Worm (Caenorhabditis elegans): ENCODE measurements around the gene srd-48.
"Not testable (repeated sequence)": the region's sequence is repeated elsewhere in the genome, so short reads cannot be mapped to it uniquely, and the experiment has no call there.

The srd-48 gene

ce11 chrX:12308045-12308499 lies 27.8 kb upstream of the srd-48 start, which contains the start of gene F17A2.16:
Gene F17A2.16, plus strand, starts transcription at chrX:12308449.
- not testable (repeated sequence) for TF ChIP-seq nhr-12, nhr-11, ZK546.5 (tag; optimal IDR thresholded peaks at IDR 0.05)

ce11 chrX:12313779-12314178 lies 22.1 kb upstream of the srd-48 start:
- TF ChIP-seq R02D3.7 (tag; optimal IDR thresholded peaks at IDR 0.05): no peak
- TF ChIP-seq mml-1 (tag; optimal IDR thresholded peaks at IDR 0.05): no peak
- TF ChIP-seq skn-1 (tag; optimal IDR thresholded peaks at IDR 0.05): no peak
- TF ChIP-seq zag-1 (tag; optimal IDR thresholded peaks at IDR 0.05): no peak
- no peak for TF ChIP-seq nhr-76 (tag; optimal IDR thresholded peaks at IDR 0.05)
- TF ChIP-seq unc-39 (tag; optimal IDR thresholded peaks at IDR 0.05): no peak
- TF ChIP-seq fos-1 (tag; optimal IDR thresholded peaks at IDR 0.05): no peak
- no peak for TF ChIP-seq ceh-28 (tag; optimal IDR thresholded peaks at IDR 0.05)
- no peak for TF ChIP-seq nhr-237 (tag; optimal IDR thresholded peaks at IDR 0.05)
- no peak for TF ChIP-seq mdl-1 (tag; optimal IDR thresholded peaks at IDR 0.05)
- no peak for TF ChIP-seq fkh-10 (GFP tag; optimal IDR thresholded peaks at IDR 0.05)
- TF ChIP-seq ceh-82 (tag; optimal IDR thresholded peaks at IDR 0.05): no peak
- TF ChIP-seq elt-1 (tag; optimal IDR thresholded peaks at IDR 0.05): no peak
- TF ChIP-seq ztf-11 (tag; optimal IDR thresholded peaks at IDR 0.05): no peak
- TF ChIP-seq aly-2 (tag; optimal IDR thresholded peaks at IDR 0.05): no peak

- no peak for TF ChIP-seq lin-15B (tag; optimal IDR thresholded peaks at IDR 0.05)
- TF ChIP-seq nhr-43 (tag; optimal IDR thresholded peaks at IDR 0.05; ENCODE audit: poor library complexity, severe bottlenecking): no peak
- no peak for TF ChIP-seq pha-4 (tag; optimal IDR thresholded peaks at IDR 0.05)
- no peak for TF ChIP-seq lin-39 (tag; optimal IDR thresholded peaks at IDR 0.05)
- TF ChIP-seq nhr-67 (tag; optimal IDR thresholded peaks at IDR 0.05): no peak
- TF ChIP-seq daf-12 (tag; optimal IDR thresholded peaks at IDR 0.05): no peak
- TF ChIP-seq elt-2 (tag; optimal IDR thresholded peaks at IDR 0.05): no peak
- no peak for TF ChIP-seq mdl-1 (tag; optimal IDR thresholded peaks at IDR 0.05)
- TF ChIP-seq nhr-12 (tag; optimal IDR thresholded peaks at IDR 0.05): no peak
- TF ChIP-seq nhr-25 (tag; optimal IDR thresholded peaks at IDR 0.05): no peak
- no peak for TF ChIP-seq hmg-11 (tag; optimal IDR thresholded peaks at IDR 0.05)
- TF ChIP-seq nfya-1 (tag; optimal IDR thresholded peaks at IDR 0.05; ENCODE audit: insufficient read depth): no peak
- TF ChIP-seq mml-1 (tag; optimal IDR thresholded peaks at IDR 0.05): no peak
- TF ChIP-seq pqm-1 (tag; optimal IDR thresholded peaks at IDR 0.05): no peak
- TF ChIP-seq nhr-237 (tag; optimal IDR thresholded peaks at IDR 0.05): no peak
- no peak for TF ChIP-seq ztf-4 (tag; optimal IDR thresholded peaks at IDR 0.05)
These were observed 21.5 kb upstream of the srd-48 start for ce11 chrX:12314395-12314794.

ce11 chrX:12315268-12315667 lies 20.6 kb upstream of the srd-48 start, which contains the start of gene xtr-2:
Gene xtr-2, plus strand, starts transcription at chrX:12315568.
- TF ChIP-seq unc-62 (GFP tag; optimal IDR thresholded peaks at IDR 0.05): no peak
- TF ChIP-seq nhr-23 (tag; optimal IDR thresholded peaks at IDR 0.05): no peak
- TF ChIP-seq eor-1 (tag; optimal IDR thresholded peaks at IDR 0.05): no peak
- no peak for TF ChIP-seq nhr-76 (tag; optimal IDR thresholded peaks at IDR 0.05)
- no peak for TF ChIP-seq sea-2 (GFP tag; optimal IDR thresholded peaks at IDR 0.05)
- no peak for TF ChIP-seq ceh-28 (tag; optimal IDR thresholded peaks at IDR 0.05)

- TF ChIP-seq snpc-4 (tag; optimal IDR thresholded peaks at IDR 0.05) (no peak), ztf-4 (tag; optimal IDR thresholded peaks at IDR 0.05) (no peak), egl-27 (tag; optimal IDR thresholded peaks at IDR 0.05) (no peak), unc-62 (GFP tag; optimal IDR thresholded peaks at IDR 0.05) (no peak), R02D3.7 (tag; optimal IDR thresholded peaks at IDR 0.05) (no peak)
These were observed 18.3 kb upstream of the srd-48 start for ce11 chrX:12317560-12317959.

Measured in whole organism, L3 larva.